Worm (Caenorhabditis elegans) whole organism, early embryonic: ENCODE results near the gene cku-70.

Source experiments
- B0310.2 ChIP-seq: sonication (generic microtip); optimal IDR thresholded peaks from 2 replicates; lab custom pipeline; 2016; ENCODE audit warnings: mild to moderate bottlenecking, missing genetic modification characterization, missing compliant biosample characterization
- aly-1 ChIP-seq: sonication (generic microtip); optimal IDR thresholded peaks from 2 replicates; lab custom pipeline; 2016; ENCODE audit warnings: missing genetic modification characterization, missing compliant biosample characterization
- ama-1 ChIP-seq: fragments of 150-350 bp; optimal IDR thresholded peaks from 2 replicates; lab custom pipeline; 2014
- ceh-36 ChIP-seq: sonication (generic microtip); optimal IDR thresholded peaks from 2 replicates; lab custom pipeline; 2016; ENCODE audit warnings: missing genetic modification characterization, inconsistent platforms, missing compliant biosample characterization
- ets-7 ChIP-seq: sonication (generic microtip); optimal IDR thresholded peaks from 2 replicates; lab custom pipeline; 2016; ENCODE audit warnings: missing genotype, missing genetic modification characterization, missing compliant biosample characterization
- hmbx-1 ChIP-seq: sonication (generic microtip); optimal IDR thresholded peaks from 2 replicates; lab custom pipeline; 2016; ENCODE audit warnings: mild to moderate bottlenecking, missing genetic modification characterization, missing compliant biosample characterization
- hnd-1 ChIP-seq: sonication (generic microtip); optimal IDR thresholded peaks from 2 replicates; lab custom pipeline; 2016; ENCODE audit warnings: missing genetic modification characterization, missing compliant biosample characterization
- pes-1 ChIP-seq: fragments of 200-800 bp; sonication (Bioruptor generic); IDR thresholded peaks from 2 replicates; pipeline ENCODE4 v1.3.6; 2022; ENCODE audit warnings: missing genetic modification reagents, missing genetic modification characterization, missing compliant biosample characterization
- tbx-37 ChIP-seq: fragments of 200-800 bp; sonication (Bioruptor generic); conservative IDR thresholded peaks from 2 replicates; pipeline ENCODE4 v1.3.6; 2022; ENCODE audit warnings: missing genetic modification reagents, missing genetic modification characterization, missing compliant biosample characterization

ce11 chrIII:11142908-11143307 is 11.7 kb upstream of the cku-70 start:
- TF ChIP-seq pes-1 (GFP tag; lab: Robert Waterston, UW) = no peak
- TF ChIP-seq hnd-1 (tag; lab: Kevin White, UChicago) = no peak
- TF ChIP-seq ama-1 (lab: Kevin White, UChicago) = no peak
- TF ChIP-seq ets-7 (tag; lab: Kevin White, UChicago) = no peak
- no peak for TF ChIP-seq ceh-36 (tag; lab: Kevin White, UChicago)
- no peak for TF ChIP-seq aly-1 (tag; lab: Kevin White, UChicago)
- no peak for TF ChIP-seq tbx-37 (GFP tag; lab: Robert Waterston, UW)
- TF ChIP-seq hmbx-1 = no peak
- TF ChIP-seq B0310.2 (tag; lab: Kevin White, UChicago) = no peak
